Fruit fly (Drosophila melanogaster): Measurements from ENCODE around the gene Pgant8.

Gene Pgant8

dm6 chr3L:15711164-15711563, 27.5 kb downstream of the Pgant8 start:
- TF ChIP-seq Dfd (GFP tag; optimal IDR thresholded peaks at IDR 0.05) (no peak), GATAd (GFP tag; optimal IDR thresholded peaks at IDR 0.05) (no peak), h (GFP tag; optimal IDR thresholded peaks at IDR 0.05) (no peak), OdsH (GFP tag; optimal IDR thresholded peaks at IDR 0.05) (no peak), N (GFP tag; optimal IDR thresholded peaks at IDR 0.05) (no peak), Myc (optimal IDR thresholded peaks at IDR 0.05) (no peak), Mio (GFP tag; optimal IDR thresholded peaks at IDR 0.05) (no peak), br (GFP tag; optimal IDR thresholded peaks at IDR 0.05) (no peak)

DNA sequence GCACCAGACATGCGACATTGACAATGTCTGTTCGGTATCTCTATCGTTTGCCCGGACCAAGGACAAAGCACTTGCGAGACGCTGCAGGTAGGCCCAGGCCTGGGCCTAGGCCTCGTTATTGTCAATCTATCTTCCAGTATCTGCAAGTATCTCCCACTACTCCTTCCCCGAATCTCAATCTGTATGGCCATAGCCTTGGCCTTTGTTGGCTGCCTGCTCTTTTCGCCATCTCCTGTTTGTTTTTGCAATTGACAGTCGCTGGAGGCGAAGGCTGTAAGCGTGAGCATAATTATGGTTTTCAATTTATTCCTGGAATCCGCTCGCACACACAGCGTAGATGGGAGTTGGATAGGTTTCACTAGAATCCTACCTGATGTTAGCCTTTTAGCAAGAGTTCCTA, 28.4 kb downstream of the Pgant8 start:
- TF ChIP-seq Vsx2 (GFP tag; optimal IDR thresholded peaks at IDR 0.05; ENCODE audit: partially characterized antibody) (no peak), sv (GFP tag; optimal IDR thresholded peaks at IDR 0.05) (no peak), usp (GFP tag; optimal IDR thresholded peaks at IDR 0.05) (no peak), Rel (GFP tag; optimal IDR thresholded peaks at IDR 0.05) (no peak), Rel (tag; optimal IDR thresholded peaks at IDR 0.05) (no peak), dl (GFP tag; optimal IDR thresholded peaks at IDR 0.05; ENCODE audit: insufficient read depth in 1 of 2, partially characterized antibody in 2 of 2) (no peak), sage (GFP tag; optimal IDR thresholded peaks at IDR 0.05) (no peak), HLH106 (tag; optimal IDR thresholded peaks at IDR 0.05) (no peak), OdsH (GFP tag; optimal IDR thresholded peaks at IDR 0.05) (no peak), GATAd (GFP tag; optimal IDR thresholded peaks at IDR 0.05) (no peak), dmrt93B (GFP tag; optimal IDR thresholded peaks at IDR 0.05) (no peak), Abd-B (GFP tag; optimal IDR thresholded peaks at IDR 0.05) (no peak), psq (GFP tag; optimal IDR thresholded peaks at IDR 0.05) (no peak), CG9705 (GFP tag; optimal IDR thresholded peaks at IDR 0.05) (no peak), tai (GFP tag; optimal IDR thresholded peaks at IDR 0.05) (no peak), Mio (GFP tag; optimal IDR thresholded peaks at IDR 0.05) (no peak), br (GFP tag; optimal IDR thresholded peaks at IDR 0.05) (no peak), Hr83 (GFP tag; optimal IDR thresholded peaks at IDR 0.05; ENCODE audit: poor library complexity, severe bottlenecking) (no peak), CrebA (GFP tag; optimal IDR thresholded peaks at IDR 0.05; ENCODE audit: borderline replicate concordance) (no peak)

- peak; percentile 42 for TF ChIP-seq h (GFP tag; optimal IDR thresholded peaks at IDR 0.05)
- peak; percentile 28 for TF ChIP-seq Hnf4 (GFP tag; optimal IDR thresholded peaks at IDR 0.05)
- TF ChIP-seq CG9705 (GFP tag; optimal IDR thresholded peaks at IDR 0.05), result no peak
- peak in 1 of 2 experiments; percentile 0 for TF ChIP-seq foxo (GFP tag; optimal IDR thresholded peaks at IDR 0.05)
- peak; percentile 30 for TF ChIP-seq OdsH (GFP tag; optimal IDR thresholded peaks at IDR 0.05)
- peak; percentile 83 for TF ChIP-seq Hr83 (GFP tag; optimal IDR thresholded peaks at IDR 0.05; ENCODE audit: poor library complexity, severe bottlenecking)
- no peak for TF ChIP-seq Jra (GFP tag; optimal IDR thresholded peaks at IDR 0.05)
- no peak for TF ChIP-seq Dfd (GFP tag; optimal IDR thresholded peaks at IDR 0.05)
- no peak for TF ChIP-seq lola (GFP tag; optimal IDR thresholded peaks at IDR 0.05)
- peak; percentile 53 for TF ChIP-seq rgr (GFP tag; optimal IDR thresholded peaks at IDR 0.05)
- TF ChIP-seq GATAd (GFP tag; optimal IDR thresholded peaks at IDR 0.05), result peak; percentile 20
- peak; percentile 55 for TF ChIP-seq tai (GFP tag; optimal IDR thresholded peaks at IDR 0.05)
These were observed 30.3 kb downstream of the Pgant8 start for dm6 chr3L:15713932-15714492.

DNA sequence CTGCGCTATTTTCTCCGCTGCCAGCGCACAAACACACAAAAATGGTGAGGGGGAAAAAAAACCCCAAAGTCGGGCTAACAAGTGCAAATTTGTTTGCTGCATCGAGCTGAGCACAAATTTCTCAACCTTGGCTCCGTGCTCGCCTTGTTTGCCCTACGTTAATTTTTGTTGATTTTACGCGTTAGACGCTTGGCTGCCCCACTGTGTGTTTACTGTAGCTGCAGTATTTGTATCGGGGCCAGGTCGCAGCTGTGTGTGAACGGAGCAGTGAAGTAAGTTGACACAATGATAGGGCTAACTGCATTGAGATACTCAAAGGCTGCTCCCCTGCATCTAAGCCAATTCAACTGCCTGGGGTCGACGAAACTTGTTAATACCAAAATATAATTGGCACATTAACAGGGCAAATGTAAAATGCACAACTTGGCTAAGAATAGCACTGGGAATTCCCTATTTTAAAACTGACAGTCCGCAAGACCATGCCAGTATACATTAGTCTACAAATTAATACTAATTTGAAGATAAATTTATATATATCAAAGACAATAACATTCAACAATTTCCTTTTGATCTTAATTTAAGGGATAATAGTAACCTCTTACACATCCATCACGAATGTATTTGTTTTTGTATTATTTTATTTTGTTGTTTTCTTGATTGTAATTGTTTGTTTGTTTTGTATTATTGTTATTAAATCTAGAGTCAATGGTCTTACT, 32.3 kb downstream of the Pgant8 start, which contains the start of gene CG42571:
TSS of gene CG42571 (plus strand) at position 666 of the 716 bp plus-strand sequence.
- TF ChIP-seq sv (GFP tag; optimal IDR thresholded peaks at IDR 0.05) (no peak), N (GFP tag; optimal IDR thresholded peaks at IDR 0.05) (no peak), Dfd (GFP tag; optimal IDR thresholded peaks at IDR 0.05) (no peak), Dif (GFP tag; optimal IDR thresholded peaks at IDR 0.05; ENCODE audit: partially characterized antibody) (no peak), ey (GFP tag; optimal IDR thresholded peaks at IDR 0.05) (no peak), Abd-B (GFP tag; optimal IDR thresholded peaks at IDR 0.05) (no peak), HLH106 (tag; optimal IDR thresholded peaks at IDR 0.05) (no peak), foxo (GFP tag; optimal IDR thresholded peaks at IDR 0.05) (no peak), woc (GFP tag; optimal IDR thresholded peaks at IDR 0.05) (no peak), h (GFP tag; optimal IDR thresholded peaks at IDR 0.05) (no peak), psq (GFP tag; optimal IDR thresholded peaks at IDR 0.05) (no peak), br (GFP tag; optimal IDR thresholded peaks at IDR 0.05) (no peak), Mio (GFP tag; optimal IDR thresholded peaks at IDR 0.05) (no peak), lola (GFP tag; optimal IDR thresholded peaks at IDR 0.05) (no peak), pan (optimal IDR thresholded peaks at IDR 0.05) (no peak)
